Fruit fly (Drosophila melanogaster): ENCODE measurements around the gene Task7.

dm6 chr3R:9441996-9442395, 29.9 kb upstream of the Task7 start:
- no peak for TF ChIP-seq insv (optimal IDR thresholded peaks at IDR 0.05)
- TF ChIP-seq Sin3A (optimal IDR thresholded peaks at IDR 0.05): no peak
- TF ChIP-seq psq (optimal IDR thresholded peaks at IDR 0.05): no peak
- no peak for TF ChIP-seq h (optimal IDR thresholded peaks at IDR 0.05)
- no peak for TF ChIP-seq ttk (optimal IDR thresholded peaks at IDR 0.05)

Data from Kc167 (cell line).